Fruit fly (Drosophila melanogaster) whole organism, embryonic: ENCODE results near the gene CG4293.

ENCODE experiments used
- Adf1 ChIP-seq: fragments of 200-800 bp; sonication (Bioruptor generic); IDR thresholded peaks from 2 replicates; pipeline ENCODE4 v1.3.6; 2022; ENCODE audit warnings: missing biosample characterization, missing genetic modification characterization
- Aef1 ChIP-seq: fragments of 200-800 bp; sonication (Bioruptor generic); IDR thresholded peaks from 3 replicates; pipeline ENCODE4 v1.3.6; 2022; ENCODE audit warnings: missing biosample characterization, missing genetic modification characterization
- Asciz ChIP-seq: fragments of 200-800 bp; sonication (Bioruptor generic); optimal IDR thresholded peaks from 2 replicates; lab custom pipeline; 2017; ENCODE audit warnings: missing biosample characterization, mild to moderate bottlenecking, missing genetic modification characterization, missing genetic modification reagents
- CG10321 ChIP-seq: fragments of 200-800 bp; sonication (Bioruptor generic); IDR thresholded peaks from 2 replicates; pipeline ENCODE4 v1.3.6; 2022; ENCODE audit warnings: missing biosample characterization, missing genetic modification characterization
- CG11456 ChIP-seq: fragments of 200-800 bp; sonication (Bioruptor generic); IDR thresholded peaks from 3 replicates; pipeline ENCODE4 v1.3.6; 2022; ENCODE audit warnings: missing biosample characterization, missing genetic modification characterization
- CG1602 ChIP-seq: fragments of 200-800 bp; sonication (Bioruptor generic); optimal IDR thresholded peaks from 3 replicates; lab custom pipeline; 2016; ENCODE audit warnings: missing biosample characterization, missing genetic modification characterization
- CG17568 ChIP-seq: fragments of 200-800 bp; sonication (Bioruptor generic); optimal IDR thresholded peaks from 2 replicates; lab custom pipeline; 2018; ENCODE audit warnings: missing biosample characterization, mild to moderate bottlenecking, missing genetic modification characterization, moderate library complexity
- CG1792 ChIP-seq: fragments of 200-800 bp; sonication (Bioruptor generic); optimal IDR thresholded peaks from 2 replicates; lab custom pipeline; 2016; ENCODE audit warnings: missing biosample characterization, missing genetic modification characterization
- CG2712 ChIP-seq: fragments of 200-800 bp; optimal IDR thresholded peaks from 3 replicates; lab custom pipeline; 2019; ENCODE audit warnings: missing biosample characterization, mild to moderate bottlenecking, missing genetic modification characterization, moderate library complexity
- CG3995 ChIP-seq: fragments of 200-800 bp; sonication (Bioruptor generic); optimal IDR thresholded peaks from 3 replicates; lab custom pipeline; 2016; ENCODE audit warnings: missing biosample characterization, missing genetic modification characterization
- CG7928 ChIP-seq: fragments of 200-800 bp; sonication (Bioruptor generic); optimal IDR thresholded peaks from 2 replicates; lab custom pipeline; 2017; ENCODE audit warnings: missing biosample characterization, mild to moderate bottlenecking, missing genetic modification characterization
- CG8089 ChIP-seq: fragments of 200-800 bp; sonication (Bioruptor generic); optimal IDR thresholded peaks from 3 replicates; lab custom pipeline; 2016; ENCODE audit warnings: missing biosample characterization, missing genetic modification characterization
- D ChIP-seq, 2 experiments: fragments of 200-800 bp in 1 of 2; fragments of >200 bp in 1 of 2; sonication (Bioruptor generic) in 1 of 2; optimal IDR thresholded peaks; 2 replicates in 1 of 2; 3 replicates in 1 of 2; lab custom pipeline; 2017; ENCODE audit warnings: mild to moderate bottlenecking in 1 of 2, missing biosample characterization in 1 of 2, missing genetic modification characterization in 1 of 2, missing genetic modification reagents in 1 of 2
- D19B ChIP-seq: fragments of 200-800 bp; sonication (Bioruptor generic); optimal IDR thresholded peaks from 2 replicates; lab custom pipeline; 2017; ENCODE audit warnings: missing biosample characterization, mild to moderate bottlenecking, missing genetic modification characterization
- Eip74EF ChIP-seq, 2 experiments: fragments of 200-800 bp in 1 of 2; fragments of >200 bp in 1 of 2; sonication (Bioruptor generic) in 1 of 2; optimal IDR thresholded peaks; 2 replicates each; lab custom pipeline; 2017 to 2019; ENCODE audit warnings: missing biosample characterization in 2 of 2, missing genetic modification characterization in 2 of 2, mild to moderate bottlenecking in 1 of 2, moderate library complexity in 1 of 2
- Fer1 ChIP-seq: fragments of 200-800 bp; sonication (Bioruptor generic); optimal IDR thresholded peaks from 2 replicates; lab custom pipeline; 2017; ENCODE audit warnings: missing biosample characterization, mild to moderate bottlenecking, missing genetic modification characterization
- Fer3 ChIP-seq: fragments of 200-800 bp; sonication (Bioruptor generic); optimal IDR thresholded peaks from 2 replicates; lab custom pipeline; 2018; ENCODE audit warnings: missing biosample characterization, mild to moderate bottlenecking, missing genetic modification characterization, moderate library complexity
- PHDP ChIP-seq: fragments of 200-800 bp; sonication (Bioruptor generic); optimal IDR thresholded peaks from 3 replicates; lab custom pipeline; 2018; ENCODE audit warnings: missing biosample characterization, mild to moderate bottlenecking, missing genetic modification characterization, moderate library complexity
- Sry-β ChIP-seq: fragments of 200-800 bp; sonication (Bioruptor generic); optimal IDR thresholded peaks from 2 replicates; lab custom pipeline; 2018; ENCODE audit warnings: missing biosample characterization, mild to moderate bottlenecking, missing genetic modification characterization, moderate library complexity
- Sry-δ ChIP-seq: fragments of 200-800 bp; sonication (Bioruptor generic); optimal IDR thresholded peaks from 2 replicates; lab custom pipeline; 2016; ENCODE audit warnings: missing biosample characterization, missing genetic modification characterization
- Trl ChIP-seq, 3 experiments: fragments of >200 bp in 2 of 3; fragments of 200-800 bp in 1 of 3; sonication (Bioruptor generic) in 1 of 3; optimal IDR thresholded peaks; 2 replicates in 1 of 3; 3 replicates in 2 of 3; lab custom pipeline; 2016 to 2017; ENCODE audit warnings: missing biosample characterization in 1 of 3, missing genetic modification characterization in 1 of 3
- ab ChIP-seq: fragments of 200-800 bp; sonication (Bioruptor generic); optimal IDR thresholded peaks from 2 replicates; lab custom pipeline; 2016; ENCODE audit warnings: missing biosample characterization, missing genetic modification characterization
- amos ChIP-seq: fragments of 200-800 bp; sonication (Bioruptor generic); IDR thresholded peaks from 2 replicates; pipeline ENCODE4 v1.3.6; 2022; ENCODE audit warnings: missing biosample characterization, missing genetic modification characterization; ENCODE audit not compliant: partially characterized antibody
- ap ChIP-seq: fragments of 200-800 bp; sonication (Bioruptor generic); IDR thresholded peaks from 2 replicates; pipeline ENCODE4 v1.3.6; 2022; ENCODE audit warnings: missing biosample characterization, missing genetic modification characterization
- bcd ChIP-seq: fragments of 200-800 bp; sonication (Bioruptor generic); optimal IDR thresholded peaks from 2 replicates; lab custom pipeline; 2017; ENCODE audit warnings: missing biosample characterization, mild to moderate bottlenecking, missing genetic modification characterization
- bigmax ChIP-seq: fragments of 200-800 bp; sonication (Bioruptor generic); optimal IDR thresholded peaks from 2 replicates; lab custom pipeline; 2018; ENCODE audit warnings: missing biosample characterization, mild to moderate bottlenecking, missing genetic modification characterization
- chif ChIP-seq, 2 experiments: fragments of 200-800 bp; sonication (Bioruptor generic); optimal IDR thresholded peaks; 3 replicates each; lab custom pipeline; 2016; ENCODE audit warnings: missing biosample characterization in 2 of 2, missing genetic modification characterization in 2 of 2
- croc ChIP-seq: fragments of 200-800 bp; sonication (Bioruptor generic); conservative IDR thresholded peaks from 3 replicates; pipeline ENCODE4 v1.3.6; 2022; ENCODE audit warnings: missing biosample characterization, missing genetic modification characterization
- dmrt11E ChIP-seq: fragments of 200-800 bp; sonication (Bioruptor generic); optimal IDR thresholded peaks from 3 replicates; lab custom pipeline; 2018; ENCODE audit warnings: missing biosample characterization, mild to moderate bottlenecking, missing genetic modification characterization, moderate library complexity
- en ChIP-seq: fragments of 200-800 bp; sonication (Bioruptor generic); optimal IDR thresholded peaks from 2 replicates; lab custom pipeline; 2016; ENCODE audit warnings: missing biosample characterization, missing genetic modification characterization
- fru ChIP-seq: fragments of >200 bp; optimal IDR thresholded peaks from 2 replicates; lab custom pipeline; 2017
- grn ChIP-seq: fragments of 200-800 bp; sonication (Bioruptor generic); optimal IDR thresholded peaks from 3 replicates; lab custom pipeline; 2017; ENCODE audit warnings: missing biosample characterization, missing genetic modification characterization
- ind ChIP-seq: fragments of 200-800 bp; sonication (Bioruptor generic); optimal IDR thresholded peaks from 3 replicates; lab custom pipeline; 2016; ENCODE audit warnings: missing biosample characterization, missing genetic modification characterization
- lilli ChIP-seq: fragments of 200-800 bp; sonication (Bioruptor generic); optimal IDR thresholded peaks from 3 replicates; lab custom pipeline; 2016; ENCODE audit warnings: missing biosample characterization, missing genetic modification characterization
- luna ChIP-seq: fragments of 200-800 bp; sonication (Bioruptor generic); optimal IDR thresholded peaks from 2 replicates; lab custom pipeline; 2016; ENCODE audit warnings: missing biosample characterization, missing genetic modification characterization
- otp ChIP-seq: fragments of 200-800 bp; sonication (Bioruptor generic); IDR thresholded peaks from 3 replicates; pipeline ENCODE4, ENCODE4 v1.3.6; 2022; ENCODE audit warnings: missing biosample characterization, missing genetic modification characterization
- p53 ChIP-seq: fragments of 200-800 bp; sonication (Bioruptor generic); optimal IDR thresholded peaks from 2 replicates; lab custom pipeline; 2016; ENCODE audit warnings: missing biosample characterization, missing genetic modification characterization
- pfk ChIP-seq: fragments of 200-800 bp; sonication (Bioruptor generic); optimal IDR thresholded peaks from 2 replicates; lab custom pipeline; 2018; ENCODE audit warnings: missing biosample characterization, mild to moderate bottlenecking, missing genetic modification characterization, moderate library complexity
- ranshi ChIP-seq: fragments of 200-800 bp; sonication (Bioruptor generic); IDR thresholded peaks from 2 replicates; pipeline ENCODE4 v1.3.6; 2022; ENCODE audit warnings: missing biosample characterization, missing genetic modification characterization
- salm ChIP-seq: fragments of 200-800 bp; sonication (Bioruptor generic); optimal IDR thresholded peaks from 2 replicates; lab custom pipeline; 2018; ENCODE audit warnings: missing biosample characterization, mild to moderate bottlenecking, missing genetic modification characterization
- schlank ChIP-seq: fragments of 200-800 bp; sonication (Bioruptor generic); optimal IDR thresholded peaks from 2 replicates; lab custom pipeline; 2018; ENCODE audit warnings: missing biosample characterization, mild to moderate bottlenecking, missing genetic modification characterization
- sens ChIP-seq: fragments of 200-800 bp; sonication (Bioruptor generic); peaks from one replicate; lab custom pipeline; 2016; ENCODE audit warnings: missing biosample characterization, missing genetic modification characterization
- sens-2 ChIP-seq: fragments of 200-800 bp; sonication (Bioruptor generic); IDR thresholded peaks from 2 replicates; pipeline ENCODE4 v1.3.6; 2022; ENCODE audit warnings: missing biosample characterization, missing genetic modification characterization
- shn ChIP-seq: fragments of 200-800 bp; sonication (Bioruptor generic); optimal IDR thresholded peaks from 3 replicates; lab custom pipeline; 2016; ENCODE audit warnings: missing biosample characterization, missing genetic modification characterization
- sisA ChIP-seq: fragments of 200-800 bp; sonication (Bioruptor generic); IDR thresholded peaks from 2 replicates; pipeline ENCODE4 v1.3.6; 2022; ENCODE audit warnings: missing biosample characterization, missing genetic modification characterization
- slou ChIP-seq: fragments of 200-800 bp; sonication (Bioruptor generic); optimal IDR thresholded peaks from 3 replicates; lab custom pipeline; 2016; ENCODE audit warnings: missing biosample characterization, missing genetic modification characterization
- sr ChIP-seq: fragments of 200-800 bp; sonication (Bioruptor generic); IDR thresholded peaks from 3 replicates; pipeline ENCODE4 v1.3.6; 2022; ENCODE audit warnings: missing biosample characterization, missing genetic modification characterization
- ssp ChIP-seq: fragments of 200-800 bp; sonication (Bioruptor generic); IDR thresholded peaks from 2 replicates; pipeline ENCODE4 v1.3.6; 2022; ENCODE audit warnings: missing biosample characterization, missing genetic modification characterization
- stc ChIP-seq: fragments of 200-800 bp; sonication (Bioruptor generic); IDR thresholded peaks from 2 replicates; pipeline ENCODE4 v1.3.6; 2022; ENCODE audit warnings: missing biosample characterization, missing genetic modification characterization
- yki ChIP-seq: fragments of >200 bp; optimal IDR thresholded peaks from 3 replicates; lab custom pipeline; 2018

CG4293 gene

dm6 chrX:492701-493299 lies 37.3 kb downstream of the CG4293 start (continued):
- TF ChIP-seq bigmax (GFP tag; lab: Kevin White, UChicago) = peak; percentile 89
- peak in 1 of 2 experiments; percentile 11 for TF ChIP-seq Trl (optimal IDR thresholded peaks at IDR 0.05; lab: Kevin White, UChicago)
- no peak for TF ChIP-seq Trl (GFP tag; optimal IDR thresholded peaks at IDR 0.05; lab: Kevin White, UChicago)
- TF ChIP-seq grn (GFP tag; lab: Kevin White, UChicago) = peak; percentile 74
- 0 out of 3 replicates have a peak, but pooled peaks have one; percentile 34 for TF ChIP-seq sr (GFP tag; lab: Robert Waterston, UW)
- TF ChIP-seq Adf1 (GFP tag; lab: Robert Waterston, UW) = no peak
- TF ChIP-seq sens-2 = no peak
- no peak for TF ChIP-seq CG11456 (GFP tag; lab: Robert Waterston, UW)
- TF ChIP-seq amos (GFP tag; lab: Robert Waterston, UW) = no peak
- TF ChIP-seq Fer3 (tag; lab: Kevin White, UChicago) = no peak
- TF ChIP-seq ranshi (GFP tag; lab: Robert Waterston, UW) = no peak
- no peak for TF ChIP-seq schlank (tag; lab: Kevin White, UChicago)
- no peak for TF ChIP-seq CG7928

DNA sequence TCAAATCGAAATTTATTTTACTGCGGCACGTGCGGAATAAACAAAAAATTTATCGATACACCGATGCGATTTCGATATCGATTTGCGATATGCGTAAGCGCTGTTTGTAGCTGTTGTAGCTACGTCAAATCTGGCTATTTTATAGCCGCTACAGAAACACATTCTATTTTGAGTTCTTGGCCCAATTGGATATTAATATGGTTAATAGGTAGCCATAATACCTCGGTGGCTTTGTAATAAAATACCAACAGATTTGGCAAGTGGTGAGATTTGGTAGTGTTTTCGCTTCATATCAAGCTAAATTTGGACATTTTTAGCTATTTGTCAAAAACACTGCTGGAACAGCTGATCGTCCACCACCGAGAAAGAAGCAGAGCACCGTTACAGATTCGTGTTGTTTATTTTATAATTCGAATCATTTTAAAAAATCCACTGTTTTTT lies 42.6 kb downstream of the CG4293 start, which contains the start of the genes CG18273 and CG3156:
Gene CG18273 (minus strand): TSS at position 65 of the 441 bp plus-strand sequence.
Gene CG3156 (plus strand): TSS at position 362 of the 441 bp plus-strand sequence.
- TF ChIP-seq CG1792 (peak; percentile 46), Sry-β (peak; percentile 94), yki (lab: Kevin White, UChicago) (no peak), chif (GFP tag; optimal IDR thresholded peaks at IDR 0.05; lab: Kevin White, UChicago) (no peak), CG3995 (GFP tag; lab: Kevin White, UChicago) (peak; percentile 17), luna (GFP tag; lab: Kevin White, UChicago) (no peak), D (optimal IDR thresholded peaks at IDR 0.05; lab: Kevin White, UChicago) (no peak), D (GFP tag; optimal IDR thresholded peaks at IDR 0.05; lab: Kevin White, UChicago) (no peak), croc (GFP tag; lab: Robert Waterston, UW) (no peak), D19B (GFP tag; lab: Kevin White, UChicago) (no peak), schlank (tag; lab: Kevin White, UChicago) (no peak), CG1602 (GFP tag; lab: Kevin White, UChicago) (no peak), PHDP (no peak), Eip74EF (GFP tag; optimal IDR thresholded peaks at IDR 0.05; lab: Kevin White, UChicago) (no peak), shn (GFP tag; lab: Kevin White, UChicago) (peak; percentile 19), CG10321 (GFP tag; lab: Robert Waterston, UW) (no peak), Aef1 (GFP tag; lab: Robert Waterston, UW) (no peak), CG2712 (tag; lab: Kevin White, UChicago) (peak; percentile 42), pfk (no peak), ap (GFP tag; lab: Robert Waterston, UW) (no peak), dmrt11E (tag; lab: Kevin White, UChicago) (no peak), CG17568 (GFP tag; lab: Kevin White, UChicago) (no peak), ssp (GFP tag; lab: Robert Waterston, UW) (peak; percentile 61), fru (lab: Kevin White, UChicago) (no peak), Sry-δ (GFP tag; lab: Kevin White, UChicago) (peak; percentile 75), salm (tag; lab: Kevin White, UChicago) (no peak), lilli (GFP tag; lab: Kevin White, UChicago) (peak; percentile 26), Asciz (GFP tag; lab: Kevin White, UChicago) (no peak), bcd (GFP tag; lab: Kevin White, UChicago) (no peak), CG8089 (no peak), stc (GFP tag; lab: Robert Waterston, UW) (no peak), ab (GFP tag; lab: Kevin White, UChicago) (no peak), slou (GFP tag; lab: Kevin White, UChicago) (no peak), sisA (no peak), ind (no peak), Fer1 (GFP tag; lab: Kevin White, UChicago) (no peak), otp (GFP tag; lab: Robert Waterston, UW) (no peak), p53 (GFP tag; lab: Kevin White, UChicago) (no peak), en (no peak), sens (GFP tag; lab: Kevin White, UChicago) (peak; percentile 86)
